Worm (Caenorhabditis elegans) whole organism, L4/young adult: ENCODE results near the gene C40A11.8.
"Not testable (repeated sequence)": the region's sequence is repeated elsewhere in the genome, so short reads cannot be mapped to it uniquely, and the experiment has no call there.

Experiments
- dao-5 ChIP-seq: sonication (generic microtip); optimal IDR thresholded peaks from 2 replicates; lab custom pipeline; 2016; ENCODE audit warnings: missing genotype, missing genetic modification characterization, moderate library complexity, missing compliant biosample characterization
- him-1 ChIP-seq: sonication (generic microtip); optimal IDR thresholded peaks from 2 replicates; lab custom pipeline; 2016; ENCODE audit warnings: missing genotype, missing genetic modification reagents, missing genetic modification characterization, missing compliant biosample characterization

- TF ChIP-seq dao-5 (tag; lab: Kevin White, UChicago); him-1: not testable (repeated sequence)
These were observed 3.0 kb upstream of the C40A11.8 start, which contains the start of gene math-18 for ce11 chrII:2153708-2154107.
